Fruit fly (Drosophila melanogaster): ENCODE measurements around the gene RpL22.

- TF ChIP-seq eg (GFP tag; IDR thresholded peaks at IDR 0.05) (no peak), Lpt (GFP tag; optimal IDR thresholded peaks at IDR 0.05) (no peak), CG15336 (GFP tag; IDR thresholded peaks at IDR 0.05) (no peak), lz (GFP tag; optimal IDR thresholded peaks at IDR 0.05) (no peak), pdm3 (GFP tag; optimal IDR thresholded peaks at IDR 0.05) (no peak), CG4318 (GFP tag; optimal IDR thresholded peaks at IDR 0.05) (no peak), CG6854 (GFP tag; optimal IDR thresholded peaks at IDR 0.05) (no peak), CG9139 (GFP tag; optimal IDR thresholded peaks at IDR 0.05) (no peak), Eip78C (GFP tag) (peak; percentile 53), Blimp-1 (GFP tag; optimal IDR thresholded peaks at IDR 0.05) (no peak), vri (GFP tag; optimal IDR thresholded peaks at IDR 0.05) (no peak), Sox102F (GFP tag; optimal IDR thresholded peaks at IDR 0.05) (no peak), CG8632 (GFP tag; optimal IDR thresholded peaks at IDR 0.05) (no peak), topi (GFP tag; optimal IDR thresholded peaks at IDR 0.05) (no peak)
These were observed 6.6 kb upstream of the RpL22 start for dm6 chrX:771431-772064.
